Fruit fly (Drosophila melanogaster) whole organism, embryonic: Measurements from ENCODE around the gene Vti1a.

Experiments
- Antp ChIP-seq: fragments of 200-800 bp; sonication (Bioruptor generic); optimal IDR thresholded peaks from 3 replicates; lab custom pipeline; 2016; ENCODE audit warnings: missing biosample characterization, missing genetic modification characterization
- Bgb ChIP-seq: fragments of 200-800 bp; sonication (Bioruptor generic); IDR thresholded peaks from 2 replicates; pipeline ENCODE4 v1.3.6; 2022; ENCODE audit warnings: missing biosample characterization, missing genetic modification characterization; ENCODE audit not compliant: partially characterized antibody
- Blimp-1 ChIP-seq: fragments of 200-800 bp; sonication (Bioruptor generic); optimal IDR thresholded peaks from 3 replicates; lab custom pipeline; 2018; ENCODE audit warnings: missing biosample characterization, missing genetic modification characterization, mild to moderate bottlenecking, moderate library complexity, missing genetic modification reagents
- CG10267 ChIP-seq: fragments of 200-800 bp; sonication (Bioruptor generic); optimal IDR thresholded peaks from 2 replicates; lab custom pipeline; 2018; ENCODE audit warnings: missing biosample characterization, mild to moderate bottlenecking, missing genetic modification characterization, moderate library complexity
- CG10431 ChIP-seq: fragments of 200-800 bp; sonication (Bioruptor generic); optimal IDR thresholded peaks from 3 replicates; lab custom pipeline; 2018; ENCODE audit warnings: missing biosample characterization, mild to moderate bottlenecking, missing genetic modification characterization
- CG10462 ChIP-seq: fragments of 200-800 bp; sonication (Bioruptor generic); optimal IDR thresholded peaks from 2 replicates; lab custom pipeline; 2016; ENCODE audit warnings: missing biosample characterization, missing genetic modification characterization
- CG12942 ChIP-seq: fragments of 200-800 bp; sonication (Bioruptor generic); optimal IDR thresholded peaks from 3 replicates; lab custom pipeline; 2016; ENCODE audit warnings: missing biosample characterization, missing genetic modification characterization
- CG13287 ChIP-seq: fragments of 200-800 bp; sonication (Bioruptor generic); IDR thresholded peaks from 2 replicates; pipeline ENCODE4 v1.3.6; 2022; ENCODE audit warnings: missing biosample characterization, missing genetic modification characterization; ENCODE audit not compliant: partially characterized antibody
- CG13775 ChIP-seq: fragments of 200-800 bp; sonication (Bioruptor generic); optimal IDR thresholded peaks from 3 replicates; lab custom pipeline; 2017; ENCODE audit warnings: missing biosample characterization, mild to moderate bottlenecking, missing genetic modification characterization
- CG15514 ChIP-seq: fragments of 200-800 bp; sonication (Bioruptor generic); optimal IDR thresholded peaks from 3 replicates; lab custom pipeline; 2017; ENCODE audit warnings: missing biosample characterization, missing genetic modification characterization, mild to moderate bottlenecking, moderate library complexity, missing genetic modification reagents
- CG15601 ChIP-seq: fragments of 200-800 bp; sonication (Bioruptor generic); optimal IDR thresholded peaks from 3 replicates; lab custom pipeline; 2019; ENCODE audit warnings: missing biosample characterization, mild to moderate bottlenecking, missing genetic modification characterization, moderate library complexity
- CG17829 ChIP-seq: fragments of 200-800 bp; optimal IDR thresholded peaks from 2 replicates; lab custom pipeline; 2019; ENCODE audit warnings: missing biosample characterization, mild to moderate bottlenecking, missing genetic modification characterization, moderate library complexity
- CG31388 ChIP-seq: fragments of 200-800 bp; sonication (Bioruptor generic); optimal IDR thresholded peaks from 2 replicates; lab custom pipeline; 2016; ENCODE audit warnings: missing biosample characterization, missing genetic modification characterization
- CG34224 ChIP-seq: fragments of 200-800 bp; sonication (Bioruptor generic); IDR thresholded peaks from 3 replicates; pipeline ENCODE4 v1.3.6; 2022; ENCODE audit warnings: missing biosample characterization, missing genetic modification characterization; ENCODE audit not compliant: partially characterized antibody
- CG4404 ChIP-seq: fragments of 200-800 bp; sonication (Bioruptor generic); IDR thresholded peaks from 2 replicates; pipeline ENCODE4 v1.3.6; 2022; ENCODE audit warnings: missing biosample characterization, missing genetic modification characterization
- CG4617 ChIP-seq: fragments of 200-800 bp; sonication (Bioruptor generic); optimal IDR thresholded peaks from 3 replicates; lab custom pipeline; 2016; ENCODE audit warnings: missing biosample characterization, missing genetic modification characterization, borderline replicate concordance
- CG4854 ChIP-seq: fragments of 200-800 bp; sonication (Bioruptor generic); optimal IDR thresholded peaks from 2 replicates; lab custom pipeline; 2016; ENCODE audit warnings: missing biosample characterization, missing genetic modification characterization, inconsistent platforms
- CG6791 ChIP-seq: fragments of 200-800 bp; sonication (Bioruptor generic); IDR thresholded peaks from 3 replicates; pipeline ENCODE4 v1.3.6; 2022; ENCODE audit warnings: missing biosample characterization, missing genetic modification characterization; ENCODE audit not compliant: partially characterized antibody
- CG7987 ChIP-seq: fragments of 200-800 bp; sonication (Bioruptor generic); optimal IDR thresholded peaks from 2 replicates; lab custom pipeline; 2018; ENCODE audit warnings: missing biosample characterization, mild to moderate bottlenecking, missing genetic modification characterization, moderate library complexity
- CoRest ChIP-seq: fragments of 200-800 bp; sonication (Bioruptor generic); optimal IDR thresholded peaks from 3 replicates; lab custom pipeline; 2018; ENCODE audit warnings: missing biosample characterization, mild to moderate bottlenecking, missing genetic modification characterization, moderate library complexity
- Ets97D ChIP-seq: fragments of 200-800 bp; sonication (Bioruptor generic); optimal IDR thresholded peaks from 3 replicates; lab custom pipeline; 2016; ENCODE audit warnings: missing biosample characterization, missing genetic modification characterization
- Hmr ChIP-seq: fragments of 200-800 bp; sonication (Bioruptor generic); optimal IDR thresholded peaks from 3 replicates; lab custom pipeline; 2017; ENCODE audit warnings: mild to moderate bottlenecking, missing biosample characterization, missing genetic modification reagents, missing genetic modification characterization
- Lhr ChIP-seq: fragments of 200-800 bp; sonication (Bioruptor generic); optimal IDR thresholded peaks from 3 replicates; lab custom pipeline; 2017; ENCODE audit warnings: mild to moderate bottlenecking, missing biosample characterization, missing genetic modification reagents, missing genetic modification characterization
- MBD-R2 ChIP-seq: fragments of 200-800 bp; sonication (Bioruptor generic); IDR thresholded peaks from 2 replicates; pipeline ENCODE4 v1.3.6; 2022; ENCODE audit warnings: missing biosample characterization, missing genetic modification characterization
- NC2β ChIP-seq: fragments of 200-800 bp; sonication (Bioruptor generic); optimal IDR thresholded peaks from 2 replicates; lab custom pipeline; 2016; ENCODE audit warnings: missing biosample characterization, missing genetic modification characterization
- Oaz ChIP-seq: fragments of 200-800 bp; sonication (Bioruptor generic); IDR thresholded peaks from 2 replicates; pipeline ENCODE4 v1.3.6; 2022; ENCODE audit warnings: missing biosample characterization, missing genetic modification characterization
- Opbp ChIP-seq: fragments of 200-800 bp; sonication (Bioruptor generic); IDR thresholded peaks from 3 replicates; pipeline ENCODE4 v1.3.6; 2022; ENCODE audit warnings: missing biosample characterization, missing genetic modification characterization; ENCODE audit not compliant: partially characterized antibody
- Rfx ChIP-seq: fragments of 200-800 bp; sonication (Bioruptor generic); IDR thresholded peaks from 2 replicates; pipeline ENCODE4 v1.3.6; 2022; ENCODE audit warnings: missing biosample characterization, missing genetic modification characterization
- Rx ChIP-seq: fragments of 200-800 bp; sonication (Bioruptor generic); IDR thresholded peaks from 2 replicates; pipeline ENCODE4 v1.3.6; 2022; ENCODE audit warnings: missing biosample characterization, missing genetic modification characterization
- Scr ChIP-seq: fragments of 200-800 bp; sonication (Bioruptor generic); IDR thresholded peaks from 2 replicates; pipeline ENCODE4 v1.3.6; 2022; ENCODE audit warnings: missing biosample characterization, missing genetic modification characterization; ENCODE audit not compliant: partially characterized antibody
- Sin3A ChIP-seq: fragments of >200 bp; optimal IDR thresholded peaks from 2 replicates; lab custom pipeline; 2018
- ato ChIP-seq: fragments of 200-800 bp; sonication (Bioruptor generic); IDR thresholded peaks from 2 replicates; pipeline ENCODE4 v1.3.6; 2022; ENCODE audit warnings: missing biosample characterization, missing genetic modification characterization; ENCODE audit not compliant: partially characterized antibody
- bigmax ChIP-seq: fragments of 200-800 bp; sonication (Bioruptor generic); optimal IDR thresholded peaks from 2 replicates; lab custom pipeline; 2018; ENCODE audit warnings: missing biosample characterization, mild to moderate bottlenecking, missing genetic modification characterization
- chinmo ChIP-seq: fragments of 200-800 bp; sonication (Bioruptor generic); IDR thresholded peaks from 4 replicates; pipeline ENCODE4 v1.3.6; 2022; ENCODE audit warnings: missing biosample characterization, missing genetic modification characterization; ENCODE audit not compliant: partially characterized antibody
- da ChIP-seq: fragments of 200-800 bp; sonication (Bioruptor generic); optimal IDR thresholded peaks from 2 replicates; lab custom pipeline; 2016; ENCODE audit warnings: missing biosample characterization, missing genetic modification characterization
- disco-r ChIP-seq: fragments of 200-800 bp; sonication (Bioruptor generic); optimal IDR thresholded peaks from 2 replicates; lab custom pipeline; 2016; ENCODE audit warnings: missing biosample characterization, missing genetic modification characterization
- ken ChIP-seq: fragments of 200-800 bp; sonication (Bioruptor generic); IDR thresholded peaks from 3 replicates; pipeline ENCODE4 v1.3.6; 2022; ENCODE audit warnings: missing biosample characterization, missing genetic modification characterization
- lab ChIP-seq: fragments of 200-800 bp; sonication (Bioruptor generic); optimal IDR thresholded peaks from 3 replicates; lab custom pipeline; 2017; ENCODE audit warnings: missing biosample characterization, missing genetic modification characterization, mild to moderate bottlenecking, moderate library complexity, missing genetic modification reagents
- nerfin-1 ChIP-seq: fragments of 200-800 bp; sonication (Bioruptor generic); optimal IDR thresholded peaks from 3 replicates; lab custom pipeline; 2019; ENCODE audit warnings: missing biosample characterization, mild to moderate bottlenecking, missing genetic modification characterization, moderate library complexity
- nmo ChIP-seq: fragments of 200-800 bp; sonication (Bioruptor generic); optimal IDR thresholded peaks from 2 replicates; lab custom pipeline; 2018; ENCODE audit warnings: missing biosample characterization, mild to moderate bottlenecking, missing genetic modification characterization, moderate library complexity
- odd ChIP-seq: fragments of 200-800 bp; sonication (Bioruptor generic); optimal IDR thresholded peaks from 2 replicates; lab custom pipeline; 2017; ENCODE audit warnings: missing biosample characterization, mild to moderate bottlenecking, missing genetic modification characterization
- peb ChIP-seq: fragments of 200-800 bp; sonication (Bioruptor generic); IDR thresholded peaks from 2 replicates; pipeline ENCODE4 v1.3.6; 2022; ENCODE audit warnings: missing biosample characterization, missing genetic modification characterization
- row ChIP-seq: fragments of 200-800 bp; sonication (Bioruptor generic); IDR thresholded peaks from 3 replicates; pipeline ENCODE4 v1.3.6; 2022; ENCODE audit warnings: missing biosample characterization, missing genetic modification characterization
- salm ChIP-seq: fragments of 200-800 bp; sonication (Bioruptor generic); optimal IDR thresholded peaks from 2 replicates; lab custom pipeline; 2018; ENCODE audit warnings: missing biosample characterization, mild to moderate bottlenecking, missing genetic modification characterization
- sens ChIP-seq: fragments of 200-800 bp; sonication (Bioruptor generic); peaks from one replicate; lab custom pipeline; 2016; ENCODE audit warnings: missing biosample characterization, missing genetic modification characterization
- tio ChIP-seq: fragments of 200-800 bp; sonication (Bioruptor generic); optimal IDR thresholded peaks from 2 replicates; lab custom pipeline; 2017; ENCODE audit warnings: missing biosample characterization, missing genetic modification characterization, inconsistent platforms
- tll ChIP-seq, 2 experiments: fragments of 200-800 bp in 1 of 2; fragments of >200 bp in 1 of 2; sonication (Bioruptor generic) in 1 of 2; optimal IDR thresholded peaks; 2 replicates each; lab custom pipeline; 2017 to 2019; ENCODE audit warnings: missing biosample characterization in 2 of 2, missing genetic modification characterization in 2 of 2, mild to moderate bottlenecking in 1 of 2, moderate library complexity in 1 of 2
- unc-4 ChIP-seq: fragments of 200-800 bp; sonication (Bioruptor generic); IDR thresholded peaks from 2 replicates; pipeline ENCODE4 v1.3.6; 2022; ENCODE audit warnings: missing biosample characterization, missing genetic modification characterization; ENCODE audit not compliant: partially characterized antibody
- wek ChIP-seq: fragments of 200-800 bp; sonication (Bioruptor generic); optimal IDR thresholded peaks from 3 replicates; lab custom pipeline; 2018; ENCODE audit warnings: missing biosample characterization, mild to moderate bottlenecking, missing genetic modification characterization, moderate library complexity

Vti1a gene

dm6 chr3L:692699-693098 lies at the start of gene Vti1a (continued):
- TF ChIP-seq CG6791 (GFP tag; lab: Robert Waterston, UW) (peak; percentile 55; the same call in 2 of the 3 replicates), chinmo (GFP tag; lab: Robert Waterston, UW) (no peak), CoRest (tag; lab: Kevin White, UChicago) (peak; percentile 19), Ets97D (GFP tag; lab: Kevin White, UChicago) (peak; percentile 59), CG10462 (GFP tag; lab: Kevin White, UChicago) (no peak), peb (GFP tag; lab: Robert Waterston, UW) (no peak), odd (GFP tag; lab: Kevin White, UChicago) (no peak), CG17829 (tag; lab: Kevin White, UChicago) (peak; percentile 34), ken (GFP tag; lab: Robert Waterston, UW) (no peak), CG13287 (peak; percentile 71), Lhr (GFP tag; lab: Kevin White, UChicago) (peak; percentile 85), Hmr (GFP tag; lab: Kevin White, UChicago) (peak; percentile 27), ato (0 out of 2 replicates have a peak, but pooled peaks have one; percentile 11), da (no peak), Scr (peak; percentile 33; the same call in 1 of the 2 replicates), wek (GFP tag; lab: Kevin White, UChicago) (no peak), CG4617 (peak; percentile 62), lab (GFP tag; lab: Kevin White, UChicago) (no peak), CG7987 (GFP tag; lab: Kevin White, UChicago) (no peak), Rx (GFP tag; lab: Robert Waterston, UW) (no peak), Blimp-1 (GFP tag; lab: Kevin White, UChicago) (no peak), NC2β (GFP tag; lab: Kevin White, UChicago) (no peak), CG4404 (GFP tag; lab: Robert Waterston, UW) (no peak), Opbp (GFP tag; lab: Robert Waterston, UW) (peak; percentile 38; the same call in 1 of the 3 replicates), sens (GFP tag; lab: Kevin White, UChicago) (no peak), Sin3A (lab: Kevin White, UChicago) (peak; percentile 3), CG15601 (peak; percentile 44), tio (GFP tag; lab: Kevin White, UChicago) (no peak), row (peak; percentile 36; the same call in 1 of the 3 replicates), unc-4 (GFP tag; lab: Robert Waterston, UW) (0 out of 2 replicates have a peak, but pooled peaks have one; percentile 46), CG10431 (GFP tag; lab: Kevin White, UChicago) (peak; percentile 37), Rfx (GFP tag; lab: Robert Waterston, UW) (0 out of 2 replicates have a peak, but pooled peaks have one; percentile 6), Antp (GFP tag; lab: Kevin White, UChicago) (no peak), nerfin-1 (no peak), CG34224 (GFP tag; lab: Robert Waterston, UW) (peak; percentile 62), salm (tag; lab: Kevin White, UChicago) (no peak), Bgb (GFP tag; lab: Robert Waterston, UW) (peak; percentile 46; the same call in 1 of the 2 replicates), nmo (GFP tag; lab: Kevin White, UChicago) (peak; percentile 45), bigmax (GFP tag; lab: Kevin White, UChicago) (peak; percentile 34), CG13775 (GFP tag; lab: Kevin White, UChicago) (no peak), disco-r (GFP tag; lab: Kevin White, UChicago) (no peak), CG12942 (GFP tag; lab: Kevin White, UChicago) (no peak), CG15514 (GFP tag; lab: Kevin White, UChicago) (peak; percentile 78), CG31388 (GFP tag; lab: Kevin White, UChicago) (no peak), tll (GFP tag; optimal IDR thresholded peaks at IDR 0.05; lab: Kevin White, UChicago) (no peak), CG10267 (tag; lab: Kevin White, UChicago) (peak; percentile 38), Oaz (GFP tag; lab: Robert Waterston, UW) (no peak), CG4854 (GFP tag; lab: Kevin White, UChicago) (no peak), MBD-R2 (GFP tag; lab: Robert Waterston, UW) (peak; percentile 82)
